Worm (Caenorhabditis elegans) whole organism, young adult: ENCODE data around the gene lgc-50.
A peak's percentile ranks its signal among the peaks of the same experiment; 100 is the strongest.

Source experiments
- F10E7.11 ChIP-seq: sonication (generic microtip); optimal IDR thresholded peaks from 2 replicates; lab custom pipeline; 2017; ENCODE audit warnings: mild to moderate bottlenecking, missing genetic modification characterization, moderate library complexity, missing compliant biosample characterization
- F39B2.1 ChIP-seq: fragments of 200-800 bp; sonication (Bioruptor generic); IDR thresholded peaks from 2 replicates; pipeline ENCODE4 v1.3.6; 2022; ENCODE audit warnings: missing genetic modification reagents, missing genetic modification characterization, missing compliant biosample characterization
- F49E8.2 ChIP-seq: sonication (generic microtip); optimal IDR thresholded peaks from 3 replicates; lab custom pipeline; 2017; ENCODE audit warnings: missing genetic modification characterization, mild to moderate bottlenecking, missing compliant biosample characterization, antibody characterized with exemption, moderate library complexity; ENCODE audit not compliant: insufficient read depth
- F52B5.7 ChIP-seq: sonication (generic microtip); optimal IDR thresholded peaks from 2 replicates; lab custom pipeline; 2016; ENCODE audit warnings: mild to moderate bottlenecking, missing genetic modification characterization, missing compliant biosample characterization
- F57C9.4 ChIP-seq: sonication (generic microtip); optimal IDR thresholded peaks from 2 replicates; lab custom pipeline; 2017; ENCODE audit warnings: mild to moderate bottlenecking, missing genetic modification characterization, missing compliant biosample characterization
- T26A5.8 ChIP-seq: sonication (generic microtip); optimal IDR thresholded peaks from 2 replicates; lab custom pipeline; 2016; ENCODE audit warnings: missing genetic modification characterization, missing compliant biosample characterization
- Y56A3A.18 ChIP-seq: fragments of 200-800 bp; sonication (Bioruptor generic); IDR thresholded peaks from 2 replicates; pipeline ENCODE4 v1.3.6; 2022; ENCODE audit warnings: missing genetic modification reagents, missing genetic modification characterization, missing compliant biosample characterization
- ZK185.1 ChIP-seq: sonication (generic microtip); optimal IDR thresholded peaks from 2 replicates; lab custom pipeline; 2016; ENCODE audit warnings: mild to moderate bottlenecking, missing genetic modification characterization, missing compliant biosample characterization; ENCODE audit not compliant: poor library complexity, severe bottlenecking
- aptf-2 ChIP-seq: fragments of 200-800 bp; sonication (Bioruptor generic); conservative IDR thresholded peaks from 2 replicates; pipeline ENCODE4 v1.3.6; 2022; ENCODE audit warnings: missing genetic modification reagents, missing genetic modification characterization, missing compliant biosample characterization
- aptf-3 ChIP-seq: fragments of 200-800 bp; sonication (Bioruptor generic); IDR thresholded peaks from 2 replicates; pipeline ENCODE4 v1.3.6; 2022; ENCODE audit warnings: missing genetic modification characterization, missing compliant biosample characterization
- atf-7 ChIP-seq: sonication (generic microtip); optimal IDR thresholded peaks from 2 replicates; lab custom pipeline; 2017; ENCODE audit warnings: mild to moderate bottlenecking, missing genetic modification characterization, missing compliant biosample characterization
- attf-6 ChIP-seq: fragments of 200-800 bp; sonication (Bioruptor generic); IDR thresholded peaks from 2 replicates; pipeline ENCODE4 v1.3.6; 2022; ENCODE audit warnings: missing genetic modification reagents, missing genetic modification characterization, missing compliant biosample characterization
- cebp-1 ChIP-seq, 2 experiments: fragments of 200-800 bp in 1 of 2; sonication (Bioruptor generic) in 1 of 2; sonication (generic microtip) in 1 of 2; IDR thresholded peaks in 1 of 2; optimal IDR thresholded peaks in 1 of 2; 2 replicates each; pipeline versions ENCODE4 v1.3.6 to Lab custom; 2017 to 2022; ENCODE audit warnings: missing compliant biosample characterization in 2 of 2, missing genetic modification characterization in 2 of 2, mild to moderate bottlenecking in 1 of 2, missing genetic modification reagents in 1 of 2, moderate library complexity in 1 of 2
- ceh-100 ChIP-seq: fragments of 200-800 bp; sonication (Bioruptor generic); IDR thresholded peaks from 2 replicates; pipeline ENCODE4 v1.3.6; 2022; ENCODE audit warnings: missing genetic modification reagents, missing genetic modification characterization, missing compliant biosample characterization
- ceh-27 ChIP-seq: fragments of 200-800 bp; sonication (Bioruptor generic); optimal IDR thresholded peaks from 2 replicates; lab custom pipeline; 2018; ENCODE audit warnings: mild to moderate bottlenecking, missing genetic modification characterization, moderate library complexity, missing compliant biosample characterization
- ceh-40 ChIP-seq: fragments of 200-800 bp; sonication (Bioruptor generic); IDR thresholded peaks from 2 replicates; pipeline ENCODE4 v1.3.6; 2022; ENCODE audit warnings: missing genetic modification characterization, missing compliant biosample characterization
- ceh-79 ChIP-seq: sonication (generic microtip); optimal IDR thresholded peaks from 2 replicates; lab custom pipeline; 2017; ENCODE audit warnings: mild to moderate bottlenecking, missing genetic modification characterization, missing compliant biosample characterization
- die-1 ChIP-seq: sonication (generic microtip); optimal IDR thresholded peaks from 2 replicates; lab custom pipeline; 2016; ENCODE audit warnings: missing genotype, mild to moderate bottlenecking, missing genetic modification characterization, missing compliant biosample characterization
- dpff-1 ChIP-seq: sonication (generic microtip); optimal IDR thresholded peaks from 2 replicates; lab custom pipeline; 2017; ENCODE audit warnings: mild to moderate bottlenecking, missing genetic modification characterization, missing compliant biosample characterization
- egl-18 ChIP-seq: fragments of 200-800 bp; sonication (Bioruptor generic); IDR thresholded peaks from 2 replicates; pipeline ENCODE4 v1.3.6; 2022; ENCODE audit warnings: missing genetic modification reagents, missing genetic modification characterization, missing compliant biosample characterization
- egl-44 ChIP-seq: fragments of 200-800 bp; sonication (Bioruptor generic); IDR thresholded peaks from 2 replicates; pipeline ENCODE4 v1.3.6; 2022; ENCODE audit warnings: missing genetic modification reagents, missing genetic modification characterization, missing compliant biosample characterization
- him-1 ChIP-seq: sonication (generic microtip); optimal IDR thresholded peaks from 2 replicates; lab custom pipeline; 2016; ENCODE audit warnings: missing genotype, missing genetic modification reagents, missing genetic modification characterization, missing compliant biosample characterization
- hlh-12 ChIP-seq: sonication (generic microtip); optimal IDR thresholded peaks from 2 replicates; lab custom pipeline; 2016; ENCODE audit warnings: missing genetic modification characterization, missing compliant biosample characterization
- hlh-26 ChIP-seq: fragments of 200-800 bp; sonication (Bioruptor generic); conservative IDR thresholded peaks from 2 replicates; pipeline ENCODE4 v1.3.6; 2022; ENCODE audit warnings: missing genetic modification reagents, missing genetic modification characterization, missing compliant biosample characterization
- hmg-1.2 ChIP-seq: fragments of 200-800 bp; sonication (Bioruptor generic); IDR thresholded peaks from 2 replicates; pipeline ENCODE4 v1.3.6; 2022; ENCODE audit warnings: missing genetic modification reagents, missing genetic modification characterization, missing compliant biosample characterization
- hmg-20 ChIP-seq: fragments of 200-800 bp; sonication (Bioruptor generic); IDR thresholded peaks from 2 replicates; pipeline ENCODE4 v1.3.6; 2022; ENCODE audit warnings: missing genetic modification reagents, missing genetic modification characterization, missing compliant biosample characterization
- lag-1 ChIP-seq: fragments of 200-800 bp; sonication (Bioruptor generic); IDR thresholded peaks from 2 replicates; pipeline ENCODE4 v1.3.6; 2022; ENCODE audit warnings: missing genetic modification reagents, missing genetic modification characterization, missing compliant biosample characterization
- madf-10 ChIP-seq: sonication (generic microtip); optimal IDR thresholded peaks from 2 replicates; lab custom pipeline; 2016; ENCODE audit warnings: mild to moderate bottlenecking, missing genetic modification characterization, missing compliant biosample characterization
- mcd-1 ChIP-seq: fragments of 200-800 bp; sonication (Bioruptor generic); IDR thresholded peaks from 2 replicates; pipeline ENCODE4 v1.3.6; 2022; ENCODE audit warnings: missing genetic modification reagents, missing genetic modification characterization, missing compliant biosample characterization
- mes-4 ChIP-seq: sonication (generic microtip); optimal IDR thresholded peaks from 2 replicates; lab custom pipeline; 2016; ENCODE audit warnings: missing genotype, missing genetic modification characterization, missing compliant biosample characterization
- rcor-1 ChIP-seq: fragments of 200-800 bp; sonication (Bioruptor generic); IDR thresholded peaks from 2 replicates; pipeline ENCODE4 v1.3.6; 2022; ENCODE audit warnings: missing genetic modification reagents, missing genetic modification characterization, missing compliant biosample characterization
- repo-1 ChIP-seq: sonication (generic microtip); optimal IDR thresholded peaks from 2 replicates; lab custom pipeline; 2017; ENCODE audit warnings: mild to moderate bottlenecking, missing genetic modification characterization, missing compliant biosample characterization
- sea-2 ChIP-seq: fragments of 200-800 bp; sonication (Bioruptor generic); IDR thresholded peaks from 2 replicates; pipeline ENCODE4 v1.3.6; 2022; ENCODE audit warnings: missing genetic modification characterization, missing compliant biosample characterization
- sptf-2 ChIP-seq: fragments of 200-800 bp; sonication (Bioruptor generic); optimal IDR thresholded peaks from 2 replicates; lab custom pipeline; 2018; ENCODE audit warnings: mild to moderate bottlenecking, missing genetic modification characterization, missing compliant biosample characterization
- tbp1 ChIP-seq: fragments of 200-800 bp; sonication (Bioruptor generic); optimal IDR thresholded peaks from 2 replicates; lab custom pipeline; 2018; ENCODE audit warnings: mild to moderate bottlenecking, missing genetic modification characterization, missing compliant biosample characterization
- tlf-1 ChIP-seq: fragments of 200-800 bp; sonication (Bioruptor generic); optimal IDR thresholded peaks from 2 replicates; lab custom pipeline; 2018; ENCODE audit warnings: mild to moderate bottlenecking, missing genetic modification characterization, missing compliant biosample characterization
- unc-130 ChIP-seq: sonication (generic microtip); optimal IDR thresholded peaks from 2 replicates; lab custom pipeline; 2016; ENCODE audit warnings: missing genetic modification reagents, missing genetic modification characterization, missing compliant biosample characterization
- xnd-1 ChIP-seq: sonication (generic microtip); optimal IDR thresholded peaks from 2 replicates; lab custom pipeline; 2016; ENCODE audit warnings: missing genotype, missing genetic modification reagents, missing genetic modification characterization, missing compliant biosample characterization
- zfh-2 ChIP-seq: fragments of 200-800 bp; sonication (Bioruptor generic); conservative IDR thresholded peaks from 2 replicates; pipeline ENCODE4 v1.3.6; 2022; ENCODE audit warnings: missing genetic modification reagents, missing genetic modification characterization, missing compliant biosample characterization
- ztf-3 ChIP-seq: fragments of 200-800 bp; sonication (Bioruptor generic); optimal IDR thresholded peaks from 2 replicates; lab custom pipeline; 2018; ENCODE audit warnings: mild to moderate bottlenecking, missing genetic modification characterization, missing compliant biosample characterization

The lgc-50 gene

ce11 chrIII:7387359-7387758, 7.9 kb downstream of the lgc-50 start (continued):
- TF ChIP-seq T26A5.8 (no peak), egl-18 (GFP tag; lab: Robert Waterston, UW) (no peak), atf-7 (tag; lab: Kevin White, UChicago) (peak; percentile 39), zfh-2 (GFP tag; lab: Robert Waterston, UW) (peak; percentile 95), Y56A3A.18 (GFP tag; lab: Robert Waterston, UW) (peak; percentile 68; the same call in 1 of the 2 replicates), sea-2 (GFP tag; lab: Robert Waterston, UW) (no peak), F49E8.2 (tag; lab: Kevin White, UChicago) (no peak)

ce11 chrIII:7386539-7386938, 8.7 kb downstream of the lgc-50 start:
- TF ChIP-seq mcd-1 (GFP tag; lab: Robert Waterston, UW) (peak; percentile 64), tbp1 (peak; percentile 37), ceh-100 (GFP tag; lab: Robert Waterston, UW) (0 out of 2 replicates have a peak, but pooled peaks have one; percentile 23)

- no peak for TF ChIP-seq egl-44 (GFP tag; lab: Robert Waterston, UW)
- TF ChIP-seq aptf-3 (GFP tag; lab: Robert Waterston, UW): no peak
- TF ChIP-seq, all 124 proteins: peak for 0
Measured at ce11 chrIII:7385929-7386328, 9.3 kb downstream of the lgc-50 start, which contains the start of gene trd-1. Gene trd-1, plus strand, starts transcription at chrIII:7386229.

ce11 chrIII:7383733-7384132, 11.5 kb downstream of the lgc-50 start, which contains the start of gene tbp-1:
Gene tbp-1, plus strand, starts transcription at chrIII:7384033.
- TF ChIP-seq Y56A3A.18 (GFP tag; lab: Robert Waterston, UW): no peak
- no peak for TF ChIP-seq ZK185.1
- TF ChIP-seq tbp1: peak; percentile 58
- TF ChIP-seq F57C9.4 (tag; lab: Kevin White, UChicago): no peak
- TF ChIP-seq F52B5.7 (tag; lab: Kevin White, UChicago): no peak

ce11 chrIII:7381546-7382171, 13.6 kb downstream of the lgc-50 start, which contains the start of the genes hmg-4 and T20B12.3:
Gene hmg-4, minus strand, starts transcription at chrIII:7381596.
Gene T20B12.3, plus strand, starts transcription at chrIII:7382115.
- TF ChIP-seq hmg-20 (GFP tag; lab: Robert Waterston, UW) (no peak), aptf-2 (GFP tag; lab: Robert Waterston, UW) (no peak), cebp-1 (GFP tag; IDR thresholded peaks at IDR 0.05; lab: Robert Waterston, UW) (no peak), cebp-1 (tag; optimal IDR thresholded peaks at IDR 0.05; lab: Kevin White, UChicago) (no peak), dpff-1 (no peak), lag-1 (no peak), mes-4 (no peak), attf-6 (GFP tag; lab: Robert Waterston, UW) (no peak), F10E7.11 (tag; lab: Kevin White, UChicago) (no peak), tlf-1 (GFP tag; lab: Kevin White, UChicago) (peak; percentile 7), repo-1 (tag; lab: Kevin White, UChicago) (no peak), sptf-2 (GFP tag; lab: Kevin White, UChicago) (no peak), F39B2.1 (GFP tag; lab: Robert Waterston, UW) (no peak), him-1 (tag; lab: Kevin White, UChicago) (no peak), aptf-3 (GFP tag; lab: Robert Waterston, UW) (no peak), F49E8.2 (tag; lab: Kevin White, UChicago) (no peak), hmg-1.2 (GFP tag; lab: Robert Waterston, UW) (peak; percentile 52; the same call in 1 of the 2 replicates), unc-130 (GFP tag; lab: Kevin White, UChicago) (peak; percentile 14), madf-10 (no peak), hlh-12 (tag; lab: Kevin White, UChicago) (no peak), ceh-40 (GFP tag; lab: Robert Waterston, UW) (no peak), die-1 (tag; lab: Kevin White, UChicago) (no peak), ZK185.1 (no peak), hlh-26 (GFP tag; lab: Robert Waterston, UW) (no peak), ceh-79 (tag; lab: Kevin White, UChicago) (no peak), xnd-1 (peak; percentile 50), ceh-27 (GFP tag; lab: Kevin White, UChicago) (no peak), rcor-1 (GFP tag; lab: Robert Waterston, UW) (peak; percentile 8; the same call in 1 of the 2 replicates), ztf-3 (GFP tag; lab: Kevin White, UChicago) (no peak)
